2 fruit fly cellular contexts compared by ENCODE assay signal in the genomic region with DNA sequence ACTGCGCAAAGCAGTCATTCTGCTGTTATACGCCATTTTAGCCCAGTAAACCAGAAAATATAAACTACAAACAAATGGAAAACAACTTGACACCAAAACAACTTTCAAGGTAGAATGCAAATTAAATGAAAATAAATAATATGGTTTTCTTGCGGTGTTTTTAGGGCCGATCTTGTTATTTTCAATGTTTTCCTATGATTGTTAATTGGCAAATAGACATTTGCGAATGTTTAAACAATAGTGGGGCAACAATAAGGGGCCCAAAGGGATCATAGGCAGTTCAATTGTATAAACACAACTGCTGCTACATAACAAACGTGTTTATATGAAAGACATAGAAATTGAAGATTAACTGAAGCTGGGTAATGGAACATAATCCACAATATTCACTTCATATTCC.
A peak's percentile ranks its signal among the peaks of the same experiment; 100 is the strongest.
TF ChIP-seq lines count a peak whose summit lies in the region.

No protein-coding gene starts in this region.

- no peak for TF ChIP-seq CTCF in whole organism, embryonic (GFP tag; optimal IDR thresholded peaks at IDR 0.05; lab: Kevin White, UChicago)

TF ChIP-seq in whole organism, embryonic, 481 proteins besides CTCF, POLR2A, EP300 and RAD21:
- no peak for TF ChIP-seq CG43689 (GFP tag; IDR thresholded peaks at IDR 0.05; lab: Robert Waterston, UW)
- TF ChIP-seq CG3281 (GFP tag; optimal IDR thresholded peaks at IDR 0.05; lab: Kevin White, UChicago) = peak; percentile 42
- no peak for TF ChIP-seq nerfin-2 (GFP tag; IDR thresholded peaks at IDR 0.05; lab: Robert Waterston, UW; ENCODE audit: partially characterized antibody)
- peak; percentile 25 for TF ChIP-seq CG13296 (GFP tag; optimal IDR thresholded peaks at IDR 0.05; lab: Kevin White, UChicago)
- TF ChIP-seq zen2 (GFP tag; IDR thresholded peaks at IDR 0.05; lab: Robert Waterston, UW; ENCODE audit: partially characterized antibody) = no peak
- peak; percentile 30 for TF ChIP-seq Hmr (GFP tag; optimal IDR thresholded peaks at IDR 0.05; lab: Kevin White, UChicago)
- no peak for TF ChIP-seq toy (GFP tag; IDR thresholded peaks at IDR 0.05; lab: Robert Waterston, UW)
- no peak for TF ChIP-seq rib (GFP tag; IDR thresholded peaks at IDR 0.05; lab: Robert Waterston, UW)
- no peak for TF ChIP-seq z (GFP tag; IDR thresholded peaks at IDR 0.05; lab: Robert Waterston, UW)
- no peak for TF ChIP-seq Dbx (GFP tag; IDR thresholded peaks at IDR 0.05; lab: Robert Waterston, UW)
- TF ChIP-seq Gug (GFP tag; IDR thresholded peaks at IDR 0.05; lab: Robert Waterston, UW) = no peak
- no peak for TF ChIP-seq scrt (GFP tag; optimal IDR thresholded peaks at IDR 0.05; lab: Kevin White, UChicago)
- TF ChIP-seq CG11695 (GFP tag; IDR thresholded peaks at IDR 0.05; lab: Robert Waterston, UW) = 0 out of 3 replicates have a peak, but pooled peaks have one; percentile 16
- TF ChIP-seq CG15514 (GFP tag; optimal IDR thresholded peaks at IDR 0.05; lab: Kevin White, UChicago) = peak; percentile 13
- peak; percentile 22; the same call in 1 of the 2 replicates for TF ChIP-seq Rfx (GFP tag; IDR thresholded peaks at IDR 0.05; lab: Robert Waterston, UW)
- peak; percentile 9 for TF ChIP-seq CG2678 (tag; optimal IDR thresholded peaks at IDR 0.05; lab: Kevin White, UChicago)
- TF ChIP-seq CG12769 (tag; optimal IDR thresholded peaks at IDR 0.05; lab: Kevin White, UChicago) = peak; percentile 11
- TF ChIP-seq Med (GFP tag; lab: Kevin White, UChicago) = peak; percentile 37
- TF ChIP-seq CG12659 (GFP tag; optimal IDR thresholded peaks at IDR 0.05; lab: Kevin White, UChicago) = peak; percentile 1
- TF ChIP-seq CG11504 (tag; optimal IDR thresholded peaks at IDR 0.05; lab: Kevin White, UChicago) = no peak
- no peak for TF ChIP-seq CG11456 (GFP tag; IDR thresholded peaks at IDR 0.05; lab: Robert Waterston, UW)
- no peak for TF ChIP-seq Tbp (GFP tag; optimal IDR thresholded peaks at IDR 0.05; lab: Kevin White, UChicago)
- TF ChIP-seq jing (GFP tag; optimal IDR thresholded peaks at IDR 0.05; lab: Kevin White, UChicago) = no peak
- no peak for TF ChIP-seq CG34376 (GFP tag; optimal IDR thresholded peaks at IDR 0.05; lab: Kevin White, UChicago)
- TF ChIP-seq chinmo (GFP tag; IDR thresholded peaks at IDR 0.05; lab: Robert Waterston, UW; ENCODE audit: partially characterized antibody) = no peak
- TF ChIP-seq CG8290 (GFP tag; optimal IDR thresholded peaks at IDR 0.05; lab: Kevin White, UChicago) = no peak
- TF ChIP-seq CG8290 (tag; optimal IDR thresholded peaks at IDR 0.05; lab: Kevin White, UChicago) = peak in 1 of 2 experiments; percentile 53
- TF ChIP-seq fd3F (GFP tag; optimal IDR thresholded peaks at IDR 0.05; lab: Kevin White, UChicago) = peak; percentile 64
- no peak for TF ChIP-seq bowl (GFP tag; IDR thresholded peaks at IDR 0.05; lab: Robert Waterston, UW)
- peak; percentile 4 for TF ChIP-seq Fer1 (GFP tag; optimal IDR thresholded peaks at IDR 0.05; lab: Kevin White, UChicago)

TF ChIP-seq in whole organism, prepupa, 60 proteins besides CTCF, POLR2A, EP300 and RAD21:
- peak; percentile 19 for TF ChIP-seq fkh (GFP tag; optimal IDR thresholded peaks at IDR 0.05; lab: Kevin White, UChicago)
- TF ChIP-seq lz (GFP tag; optimal IDR thresholded peaks at IDR 0.05; lab: Kevin White, UChicago) = no peak
- no peak for TF ChIP-seq CG32006 (GFP tag; optimal IDR thresholded peaks at IDR 0.05; lab: Kevin White, UChicago)
- TF ChIP-seq CG10669 (GFP tag; optimal IDR thresholded peaks at IDR 0.05; lab: Kevin White, UChicago) = no peak
- no peak for TF ChIP-seq CG6808 (GFP tag; optimal IDR thresholded peaks at IDR 0.05; lab: Kevin White, UChicago)
TF ChIP-seq in whole organism, prepupa: peak in this region for 1.
